Worm (Caenorhabditis elegans): ENCODE data around the gene dhhc-6.

The dhhc-6 gene

ce11 chrIV:12127838-12128237 is 3.1 kb downstream of the dhhc-6 start:
- no peak for TF ChIP-seq ZK546.5 (tag; optimal IDR thresholded peaks at IDR 0.05)
- TF ChIP-seq fkh-10 (GFP tag; optimal IDR thresholded peaks at IDR 0.05), result no peak
- TF ChIP-seq ceh-28 (tag; optimal IDR thresholded peaks at IDR 0.05), result no peak
- TF ChIP-seq pqm-1 (tag; optimal IDR thresholded peaks at IDR 0.05), result no peak
- TF ChIP-seq nhr-25 (tag; optimal IDR thresholded peaks at IDR 0.05), result peak; percentile 27
- TF ChIP-seq nhr-76 (tag; optimal IDR thresholded peaks at IDR 0.05), result no peak
- peak; percentile 42 for TF ChIP-seq nfya-1 (tag; optimal IDR thresholded peaks at IDR 0.05; ENCODE audit: insufficient read depth)
- TF ChIP-seq lin-39 (tag; optimal IDR thresholded peaks at IDR 0.05), result no peak
- TF ChIP-seq aly-2 (tag; optimal IDR thresholded peaks at IDR 0.05), result no peak
- peak; percentile 13 for TF ChIP-seq pha-4 (tag; optimal IDR thresholded peaks at IDR 0.05)
- no peak for TF ChIP-seq tbx-2 (tag; optimal IDR thresholded peaks at IDR 0.05)
- no peak for TF ChIP-seq zag-1 (tag; optimal IDR thresholded peaks at IDR 0.05)
- no peak for TF ChIP-seq daf-12 (tag; optimal IDR thresholded peaks at IDR 0.05)

- TF ChIP-seq ceh-82 (tag; optimal IDR thresholded peaks at IDR 0.05) (no peak), elt-2 (tag; optimal IDR thresholded peaks at IDR 0.05) (peak; percentile 47), pha-4 (tag; optimal IDR thresholded peaks at IDR 0.05) (peak; percentile 23), eor-1 (tag; optimal IDR thresholded peaks at IDR 0.05) (no peak), snpc-4 (tag; optimal IDR thresholded peaks at IDR 0.05) (peak; percentile 7), nfya-1 (tag; optimal IDR thresholded peaks at IDR 0.05; ENCODE audit: insufficient read depth) (peak; percentile 28), pqm-1 (tag; optimal IDR thresholded peaks at IDR 0.05) (peak; percentile 28)
These were observed 4.0 kb downstream of the dhhc-6 start for ce11 chrIV:12128708-12129107.

DNA sequence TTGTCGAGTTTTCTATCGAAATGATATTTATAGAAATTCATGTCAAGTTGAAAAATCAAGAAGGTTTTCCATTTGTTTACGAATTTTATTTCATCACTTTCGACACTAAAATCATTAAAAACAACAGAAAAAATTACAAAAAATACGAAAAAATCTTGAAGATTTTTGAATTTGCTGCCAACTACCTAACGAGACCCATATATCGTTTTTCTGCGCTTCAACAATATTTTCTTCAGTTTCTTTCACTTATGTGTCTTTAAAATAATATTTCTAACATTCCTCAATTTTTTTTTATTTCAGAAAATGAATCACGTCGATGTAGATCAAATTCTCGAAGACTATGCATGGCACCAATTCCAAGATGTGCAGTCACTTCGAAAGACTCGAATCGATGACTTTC is 4.5 kb downstream of the dhhc-6 start, which contains the start of gene lin-24:
Gene lin-24 (plus strand): TSS at position 301 of the 400 bp plus-strand sequence.
- TF ChIP-seq hmg-11 (tag; optimal IDR thresholded peaks at IDR 0.05) (no peak), nhr-23 (tag; optimal IDR thresholded peaks at IDR 0.05) (no peak), egl-27 (tag; optimal IDR thresholded peaks at IDR 0.05) (no peak), nhr-28 (tag; optimal IDR thresholded peaks at IDR 0.05) (no peak), nhr-12 (tag; optimal IDR thresholded peaks at IDR 0.05) (no peak), ZK546.5 (tag; optimal IDR thresholded peaks at IDR 0.05) (no peak), nhr-237 (tag; optimal IDR thresholded peaks at IDR 0.05) (no peak), sea-2 (GFP tag; optimal IDR thresholded peaks at IDR 0.05) (no peak), ztf-11 (tag; optimal IDR thresholded peaks at IDR 0.05) (no peak), pha-4 (tag; optimal IDR thresholded peaks at IDR 0.05) (no peak), ztf-4 (tag; optimal IDR thresholded peaks at IDR 0.05) (no peak), fos-1 (tag; optimal IDR thresholded peaks at IDR 0.05) (no peak), fkh-2 (tag; optimal IDR thresholded peaks at IDR 0.05) (no peak)

- TF ChIP-seq elt-1 (tag; optimal IDR thresholded peaks at IDR 0.05), result no peak
These were observed 6.7 kb downstream of the dhhc-6 start for ce11 chrIV:12131308-12132072.

ce11 chrIV:12133776-12134175 is 9.0 kb downstream of the dhhc-6 start:
- no peak for TF ChIP-seq lsy-12 (tag; optimal IDR thresholded peaks at IDR 0.05)
- no peak for TF ChIP-seq ceh-28 (tag; optimal IDR thresholded peaks at IDR 0.05)
- TF ChIP-seq snpc-4 (tag; optimal IDR thresholded peaks at IDR 0.05), result no peak
- TF ChIP-seq lin-39 (tag; optimal IDR thresholded peaks at IDR 0.05), result no peak
- no peak for TF ChIP-seq hmg-11 (tag; optimal IDR thresholded peaks at IDR 0.05)
- no peak for TF ChIP-seq eor-1 (tag; optimal IDR thresholded peaks at IDR 0.05)
- no peak for TF ChIP-seq ceh-82 (tag; optimal IDR thresholded peaks at IDR 0.05)
- TF ChIP-seq ceh-16 (tag; optimal IDR thresholded peaks at IDR 0.05), result no peak
- TF ChIP-seq nhr-25 (tag; optimal IDR thresholded peaks at IDR 0.05), result no peak

DNA sequence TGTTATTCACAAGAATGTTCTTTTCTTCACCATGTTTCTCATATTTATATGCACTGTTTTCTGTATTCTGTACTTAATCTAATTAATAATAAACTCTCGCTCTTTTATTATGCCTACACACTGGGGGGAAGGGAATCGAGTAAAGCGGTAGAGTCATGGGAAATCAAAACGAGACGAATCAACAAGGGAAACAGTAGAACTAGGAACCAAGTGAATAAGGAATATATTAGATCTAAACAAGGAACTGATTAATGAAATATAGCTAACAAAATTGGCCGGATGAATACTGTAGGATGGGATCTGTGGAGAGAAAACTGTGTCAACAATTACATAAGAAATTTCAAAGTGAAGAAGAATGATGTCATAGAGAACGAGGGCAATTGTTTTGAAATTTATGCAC is 10.2 kb downstream of the dhhc-6 start:
- TF ChIP-seq ceh-28 (tag; optimal IDR thresholded peaks at IDR 0.05) (no peak), lin-39 (tag; optimal IDR thresholded peaks at IDR 0.05) (no peak), nhr-77 (tag; optimal IDR thresholded peaks at IDR 0.05) (no peak), nhr-25 (tag; optimal IDR thresholded peaks at IDR 0.05) (no peak), nhr-67 (tag; optimal IDR thresholded peaks at IDR 0.05) (no peak), lin-15B (tag; optimal IDR thresholded peaks at IDR 0.05) (no peak), elt-1 (tag; optimal IDR thresholded peaks at IDR 0.05) (no peak), fos-1 (tag; optimal IDR thresholded peaks at IDR 0.05) (no peak), R02D3.7 (tag; optimal IDR thresholded peaks at IDR 0.05) (no peak), ztf-4 (tag; optimal IDR thresholded peaks at IDR 0.05) (no peak), nhr-43 (tag; optimal IDR thresholded peaks at IDR 0.05; ENCODE audit: poor library complexity, severe bottlenecking) (no peak), skn-1 (tag; optimal IDR thresholded peaks at IDR 0.05) (no peak), pqm-1 (tag; optimal IDR thresholded peaks at IDR 0.05) (no peak), nhr-12 (tag; optimal IDR thresholded peaks at IDR 0.05) (no peak)

All from whole organism, L3 larva.